Worm (Caenorhabditis elegans) whole organism, L4/young adult: ENCODE data around the gene K12H6.12.

ENCODE experiments used
- W03F9.2 ChIP-seq: fragments of 150-350 bp; optimal IDR thresholded peaks from 2 replicates; lab custom pipeline; 2014; ENCODE audit warnings: missing biosample characterization, missing genetic modification characterization
- dao-5 ChIP-seq: sonication (generic microtip); optimal IDR thresholded peaks from 2 replicates; lab custom pipeline; 2016; ENCODE audit warnings: missing genotype, missing genetic modification characterization, moderate library complexity, missing compliant biosample characterization
- him-1 ChIP-seq: sonication (generic microtip); optimal IDR thresholded peaks from 2 replicates; lab custom pipeline; 2016; ENCODE audit warnings: missing genotype, missing genetic modification reagents, missing genetic modification characterization, missing compliant biosample characterization

DNA sequence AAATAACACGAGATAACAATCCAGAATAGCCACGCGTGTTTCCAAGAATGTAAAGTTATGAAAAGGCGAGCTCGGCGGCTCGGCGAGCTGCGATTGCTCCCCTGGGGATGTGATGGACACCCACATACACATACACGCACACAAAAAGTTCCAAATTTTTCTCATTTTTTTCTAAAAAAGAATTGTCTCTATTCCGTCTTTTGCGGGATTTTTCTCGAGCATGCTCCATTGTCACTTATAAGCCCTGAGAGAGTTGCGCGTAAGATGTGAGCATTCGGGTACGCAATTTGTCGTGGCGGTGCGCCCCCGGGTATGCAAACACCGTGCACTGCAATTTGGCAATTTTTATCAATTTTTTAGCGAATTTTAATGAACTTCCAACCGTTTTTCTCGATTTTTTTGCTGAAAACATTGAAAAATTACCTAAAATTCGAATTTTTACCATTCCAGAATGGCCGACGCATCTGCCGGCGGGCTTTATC lies 20.9 kb upstream of the K12H6.12 start, which contains the start of the genes F08D12.12 and srpa-72:
- TF ChIP-seq him-1 (tag; lab: Kevin White, UChicago) (no peak), W03F9.2 (tag; lab: Kevin White, UChicago) (no peak), dao-5 (tag; lab: Kevin White, UChicago) (no peak)
